Worm (Caenorhabditis elegans): ENCODE data around the gene srd-19.

DNA sequence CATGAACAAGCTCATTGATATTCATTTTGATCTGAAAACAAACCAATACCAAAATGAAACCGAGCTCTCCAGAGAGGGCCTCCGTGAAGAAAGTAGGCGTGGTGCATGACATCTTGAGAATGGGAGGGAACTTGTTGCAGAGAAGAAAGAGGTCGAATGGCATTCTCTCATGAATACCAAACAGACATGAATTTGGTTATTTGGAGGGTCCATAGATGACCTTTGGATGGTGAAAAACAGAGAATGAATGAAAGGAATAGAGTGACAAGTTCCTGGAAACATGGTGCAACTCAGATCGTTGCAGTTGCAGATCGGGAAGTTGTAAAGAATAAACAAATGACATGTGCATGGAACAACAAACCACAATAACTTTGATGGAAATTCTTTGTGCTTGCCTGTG lies 47.8 kb upstream of the srd-19 start, which contains the start of gene T10G3.8:
- TF ChIP-seq lin-13 (tag; optimal IDR thresholded peaks at IDR 0.05), result no peak
- no peak for TF ChIP-seq hlh-1 (tag; optimal IDR thresholded peaks at IDR 0.05)
- no peak for TF ChIP-seq unc-39 (tag; optimal IDR thresholded peaks at IDR 0.05)
- no peak for TF ChIP-seq nhr-28 (tag; optimal IDR thresholded peaks at IDR 0.05)
- no peak for TF ChIP-seq nhr-12 (tag; optimal IDR thresholded peaks at IDR 0.05)
- TF ChIP-seq elt-1 (tag; optimal IDR thresholded peaks at IDR 0.05; ENCODE audit: borderline replicate concordance, insufficient read depth), result no peak
- no peak for TF ChIP-seq nhr-76 (tag; optimal IDR thresholded peaks at IDR 0.05)
- no peak for TF ChIP-seq lsy-2 (tag; optimal IDR thresholded peaks at IDR 0.05)
- no peak for TF ChIP-seq ztf-11 (tag; optimal IDR thresholded peaks at IDR 0.05)
- no peak for TF ChIP-seq elt-3 (tag; optimal IDR thresholded peaks at IDR 0.05)
- TF ChIP-seq ces-1 (GFP tag; optimal IDR thresholded peaks at IDR 0.05), result no peak
- TF ChIP-seq bed-3 (GFP tag; optimal IDR thresholded peaks at IDR 0.05), result no peak
- no peak for TF ChIP-seq nhr-237 (tag; optimal IDR thresholded peaks at IDR 0.05)
